Worm (Caenorhabditis elegans) whole organism, young adult: Measurements from ENCODE around the gene sri-47.

Experiments
- snpc-4 ChIP-seq, 5 experiments: fragments of 150-350 bp in 1 of 5; sonication (generic microtip) in 4 of 5; optimal IDR thresholded peaks; 2 replicates each; lab custom pipeline; 2014 to 2018; ENCODE audit warnings: missing genetic modification characterization in 5 of 5, missing biosample characterization in 3 of 5, antibody characterized with exemption in 2 of 5, mild to moderate bottlenecking in 2 of 5, missing compliant biosample characterization in 2 of 5, missing genotype in 2 of 5, moderate library complexity in 2 of 5, missing genetic modification reagents in 1 of 5
- ztf-25 ChIP-seq: fragments of 200-800 bp; sonication (Bioruptor generic); IDR thresholded peaks from 2 replicates; pipeline ENCODE4 v1.3.6; 2022; ENCODE audit warnings: missing genetic modification reagents, missing genetic modification characterization, missing compliant biosample characterization

DNA sequence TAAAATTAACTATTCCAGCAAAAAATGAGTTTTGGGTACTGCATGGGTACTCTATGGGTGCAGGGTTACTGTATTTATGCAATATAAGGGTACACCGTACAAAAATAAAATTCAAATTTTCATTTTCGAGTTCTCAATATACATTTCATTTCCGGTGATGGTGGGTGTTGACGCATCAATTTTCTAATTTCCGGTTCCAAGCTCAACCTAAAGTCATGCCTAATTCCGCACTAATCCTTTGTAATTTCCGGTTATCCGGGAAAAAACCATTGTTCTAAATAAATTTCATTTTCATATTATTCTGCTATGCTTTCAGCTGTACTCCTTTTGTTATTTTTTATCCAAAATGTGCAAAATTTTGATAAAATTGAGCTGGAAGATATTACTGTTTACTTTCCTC lies 2.7 kb downstream of the sri-47 start, which contains the start of gene gcy-21:
- TF ChIP-seq snpc-4 (GFP tag; optimal IDR thresholded peaks at IDR 0.05; lab: Kevin White, UChicago): no peak
- TF ChIP-seq snpc-4 (tag; optimal IDR thresholded peaks at IDR 0.05; lab: Kevin White, UChicago): no peak
- TF ChIP-seq ztf-25 (GFP tag; lab: Robert Waterston, UW): no peak
